Fruit fly (Drosophila melanogaster) whole organism, embryonic: Measurements from ENCODE around the gene CG13928.

Experiments
- CG10543 ChIP-seq: fragments of 200-800 bp; sonication (Bioruptor generic); optimal IDR thresholded peaks from 3 replicates; lab custom pipeline; 2017; ENCODE audit warnings: missing biosample characterization, mild to moderate bottlenecking, missing genetic modification characterization, moderate library complexity
- CG11085 ChIP-seq: fragments of 200-800 bp; sonication (Bioruptor generic); IDR thresholded peaks from 2 replicates; pipeline ENCODE4 v1.3.6; 2022; ENCODE audit warnings: missing biosample characterization, missing genetic modification characterization
- CG11093 ChIP-seq: fragments of 200-800 bp; sonication (Bioruptor generic); IDR thresholded peaks from 3 replicates; pipeline ENCODE4 v1.3.6; 2022; ENCODE audit warnings: missing biosample characterization, missing genetic modification characterization
- CG11247 ChIP-seq: fragments of 200-800 bp; sonication (Bioruptor generic); IDR thresholded peaks from 2 replicates; pipeline ENCODE4 v1.3.6; 2022; ENCODE audit warnings: missing biosample characterization, missing genetic modification characterization
- CG11456 ChIP-seq: fragments of 200-800 bp; sonication (Bioruptor generic); IDR thresholded peaks from 3 replicates; pipeline ENCODE4 v1.3.6; 2022; ENCODE audit warnings: missing biosample characterization, missing genetic modification characterization
- CG1233 ChIP-seq: fragments of 200-800 bp; sonication (Bioruptor generic); optimal IDR thresholded peaks from 4 replicates; lab custom pipeline; 2018; ENCODE audit warnings: missing biosample characterization, mild to moderate bottlenecking, missing genetic modification characterization
- CG12659 ChIP-seq: fragments of 200-800 bp; sonication (Bioruptor generic); optimal IDR thresholded peaks from 3 replicates; lab custom pipeline; 2017; ENCODE audit warnings: mild to moderate bottlenecking, missing biosample characterization, missing genetic modification reagents, missing genetic modification characterization
- CG12769 ChIP-seq: fragments of 200-800 bp; sonication (Bioruptor generic); optimal IDR thresholded peaks from 2 replicates; lab custom pipeline; 2019; ENCODE audit warnings: missing biosample characterization, mild to moderate bottlenecking, missing genetic modification characterization, moderate library complexity
- CG15601 ChIP-seq: fragments of 200-800 bp; sonication (Bioruptor generic); optimal IDR thresholded peaks from 3 replicates; lab custom pipeline; 2019; ENCODE audit warnings: missing biosample characterization, mild to moderate bottlenecking, missing genetic modification characterization, moderate library complexity
- CG16813 ChIP-seq: fragments of 200-800 bp; sonication (Bioruptor generic); IDR thresholded peaks from 3 replicates; pipeline ENCODE4 v1.3.6; 2022; ENCODE audit warnings: missing biosample characterization, missing genetic modification characterization; ENCODE audit not compliant: partially characterized antibody
- CG17802 ChIP-seq: fragments of 200-800 bp; sonication (Bioruptor generic); optimal IDR thresholded peaks from 2 replicates; lab custom pipeline; 2018; ENCODE audit warnings: missing biosample characterization, mild to moderate bottlenecking, missing genetic modification characterization, moderate library complexity
- CG17829 ChIP-seq: fragments of 200-800 bp; optimal IDR thresholded peaks from 2 replicates; lab custom pipeline; 2019; ENCODE audit warnings: missing biosample characterization, mild to moderate bottlenecking, missing genetic modification characterization, moderate library complexity
- CG1792 ChIP-seq: fragments of 200-800 bp; sonication (Bioruptor generic); optimal IDR thresholded peaks from 2 replicates; lab custom pipeline; 2016; ENCODE audit warnings: missing biosample characterization, missing genetic modification characterization
- CG2875 ChIP-seq: fragments of 200-800 bp; sonication (Bioruptor generic); optimal IDR thresholded peaks from 2 replicates; lab custom pipeline; 2017; ENCODE audit warnings: missing biosample characterization, mild to moderate bottlenecking, missing genetic modification characterization, missing genetic modification reagents
- CG30431 ChIP-seq: fragments of 200-800 bp; sonication (Bioruptor generic); optimal IDR thresholded peaks from 2 replicates; lab custom pipeline; 2017; ENCODE audit warnings: missing biosample characterization, missing genetic modification characterization
- CG3726 ChIP-seq: fragments of 200-800 bp; sonication (Bioruptor generic); IDR thresholded peaks from 3 replicates; pipeline ENCODE4, ENCODE4 v1.3.6; 2022; ENCODE audit warnings: missing biosample characterization, missing genetic modification characterization
- CG9437 ChIP-seq: fragments of 200-800 bp; sonication (Bioruptor generic); optimal IDR thresholded peaks from 2 replicates; lab custom pipeline; 2018; ENCODE audit warnings: missing biosample characterization, mild to moderate bottlenecking, missing genetic modification characterization
- Deaf1 ChIP-seq: fragments of 200-800 bp; optimal IDR thresholded peaks from 3 replicates; lab custom pipeline; 2019; ENCODE audit warnings: missing biosample characterization, mild to moderate bottlenecking, missing genetic modification characterization, moderate library complexity
- Dp ChIP-seq: fragments of 200-800 bp; sonication (Bioruptor generic); optimal IDR thresholded peaks from 2 replicates; lab custom pipeline; 2018; ENCODE audit warnings: missing biosample characterization, mild to moderate bottlenecking, missing genetic modification characterization, moderate library complexity
- HmgZ ChIP-seq: fragments of 200-800 bp; sonication (Bioruptor generic); optimal IDR thresholded peaks from 2 replicates; lab custom pipeline; 2018; ENCODE audit warnings: missing biosample characterization, mild to moderate bottlenecking, missing genetic modification characterization
- Hr39 ChIP-seq: fragments of >200 bp; optimal IDR thresholded peaks from 2 replicates; lab custom pipeline; 2017
- Hsf ChIP-seq: fragments of 200-800 bp; sonication (Bioruptor generic); optimal IDR thresholded peaks from 3 replicates; lab custom pipeline; 2016; ENCODE audit warnings: missing biosample characterization, missing genetic modification characterization
- Kr ChIP-seq: fragments of 200-800 bp; sonication (Bioruptor generic); optimal IDR thresholded peaks from 2 replicates; lab custom pipeline; 2017; ENCODE audit warnings: missing biosample characterization, mild to moderate bottlenecking, missing genetic modification characterization
- NfI ChIP-seq: fragments of 200-800 bp; sonication (Bioruptor generic); optimal IDR thresholded peaks from 3 replicates; lab custom pipeline; 2018; ENCODE audit warnings: missing biosample characterization, mild to moderate bottlenecking, missing genetic modification characterization, moderate library complexity
- Stat92E ChIP-seq, 3 experiments: fragments of >200 bp in 2 of 3; fragments of 200-800 bp in 1 of 3; sonication (Bioruptor generic) in 1 of 3; optimal IDR thresholded peaks; 2 replicates each; lab custom pipeline; 2017 to 2019; ENCODE audit warnings: missing biosample characterization in 3 of 3, missing genetic modification characterization in 3 of 3, mild to moderate bottlenecking in 1 of 3, moderate library complexity in 1 of 3
- abd-A ChIP-seq: fragments of 200-800 bp; sonication (Bioruptor generic); optimal IDR thresholded peaks from 3 replicates; lab custom pipeline; 2019; ENCODE audit warnings: missing biosample characterization, mild to moderate bottlenecking, missing genetic modification characterization, moderate library complexity
- ap ChIP-seq: fragments of 200-800 bp; sonication (Bioruptor generic); IDR thresholded peaks from 2 replicates; pipeline ENCODE4 v1.3.6; 2022; ENCODE audit warnings: missing biosample characterization, missing genetic modification characterization
- bigmax ChIP-seq: fragments of 200-800 bp; sonication (Bioruptor generic); optimal IDR thresholded peaks from 2 replicates; lab custom pipeline; 2018; ENCODE audit warnings: missing biosample characterization, mild to moderate bottlenecking, missing genetic modification characterization
- cg ChIP-seq: fragments of 200-800 bp; sonication (Bioruptor generic); optimal IDR thresholded peaks from 3 replicates; lab custom pipeline; 2019; ENCODE audit warnings: missing biosample characterization, mild to moderate bottlenecking, missing genetic modification characterization, moderate library complexity
- eve ChIP-seq, 2 experiments: fragments of >200 bp; optimal IDR thresholded peaks; 2 replicates each; lab custom pipeline; 2017; ENCODE audit warnings: missing biosample characterization in 2 of 2, missing genetic modification characterization in 2 of 2
- gce ChIP-seq: fragments of 200-800 bp; sonication (Bioruptor generic); IDR thresholded peaks from 3 replicates; pipeline ENCODE4 v1.3.6; 2022; ENCODE audit warnings: missing biosample characterization, missing genetic modification characterization
- gfzf ChIP-seq: fragments of 200-800 bp; sonication (Bioruptor generic); optimal IDR thresholded peaks from 2 replicates; lab custom pipeline; 2016; ENCODE audit warnings: missing biosample characterization, mild to moderate bottlenecking, missing genetic modification characterization, moderate library complexity
- grau ChIP-seq: fragments of 200-800 bp; optimal IDR thresholded peaks from 3 replicates; lab custom pipeline; 2019; ENCODE audit warnings: missing biosample characterization, mild to moderate bottlenecking, missing genetic modification characterization, moderate library complexity
- grn ChIP-seq: fragments of 200-800 bp; sonication (Bioruptor generic); optimal IDR thresholded peaks from 3 replicates; lab custom pipeline; 2017; ENCODE audit warnings: missing biosample characterization, missing genetic modification characterization
- kah ChIP-seq: fragments of 200-800 bp; sonication (Bioruptor generic); optimal IDR thresholded peaks from 2 replicates; lab custom pipeline; 2018; ENCODE audit warnings: missing biosample characterization, mild to moderate bottlenecking, missing genetic modification characterization
- kni ChIP-seq: fragments of 200-800 bp; sonication (Bioruptor generic); optimal IDR thresholded peaks from 3 replicates; lab custom pipeline; 2017; ENCODE audit warnings: mild to moderate bottlenecking, missing biosample characterization, missing genetic modification reagents, missing genetic modification characterization
- lbe ChIP-seq: fragments of 200-800 bp; sonication (Bioruptor generic); optimal IDR thresholded peaks from 2 replicates; lab custom pipeline; 2016; ENCODE audit warnings: missing biosample characterization, mild to moderate bottlenecking, missing genetic modification characterization
- nom ChIP-seq: fragments of 200-800 bp; sonication (Bioruptor generic); optimal IDR thresholded peaks from 2 replicates; lab custom pipeline; 2017; ENCODE audit warnings: missing biosample characterization, missing genetic modification characterization, mild to moderate bottlenecking, moderate library complexity, missing genetic modification reagents
- oc ChIP-seq: fragments of 200-800 bp; sonication (Bioruptor generic); optimal IDR thresholded peaks from 2 replicates; lab custom pipeline; 2018; ENCODE audit warnings: missing biosample characterization, mild to moderate bottlenecking, missing genetic modification characterization, moderate library complexity
- odd ChIP-seq: fragments of 200-800 bp; sonication (Bioruptor generic); optimal IDR thresholded peaks from 2 replicates; lab custom pipeline; 2017; ENCODE audit warnings: missing biosample characterization, mild to moderate bottlenecking, missing genetic modification characterization
- p53 ChIP-seq: fragments of 200-800 bp; sonication (Bioruptor generic); optimal IDR thresholded peaks from 2 replicates; lab custom pipeline; 2016; ENCODE audit warnings: missing biosample characterization, missing genetic modification characterization
- pzg ChIP-seq: fragments of 200-800 bp; sonication (Bioruptor generic); optimal IDR thresholded peaks from 3 replicates; lab custom pipeline; 2018; ENCODE audit warnings: missing biosample characterization, mild to moderate bottlenecking, missing genetic modification characterization, moderate library complexity
- ro ChIP-seq: fragments of 200-800 bp; sonication (Bioruptor generic); IDR thresholded peaks from 2 replicates; pipeline ENCODE4 v1.3.6; 2022; ENCODE audit warnings: missing biosample characterization, missing genetic modification characterization
- sd ChIP-seq: fragments of 200-800 bp; sonication (Bioruptor generic); optimal IDR thresholded peaks from 3 replicates; lab custom pipeline; 2018; ENCODE audit warnings: missing biosample characterization, mild to moderate bottlenecking, missing genetic modification characterization, moderate library complexity
- sr ChIP-seq: fragments of 200-800 bp; sonication (Bioruptor generic); IDR thresholded peaks from 3 replicates; pipeline ENCODE4 v1.3.6; 2022; ENCODE audit warnings: missing biosample characterization, missing genetic modification characterization
- ssp ChIP-seq: fragments of 200-800 bp; sonication (Bioruptor generic); IDR thresholded peaks from 2 replicates; pipeline ENCODE4 v1.3.6; 2022; ENCODE audit warnings: missing biosample characterization, missing genetic modification characterization
- tap ChIP-seq: fragments of 200-800 bp; optimal IDR thresholded peaks from 3 replicates; lab custom pipeline; 2019; ENCODE audit warnings: missing biosample characterization, mild to moderate bottlenecking, missing genetic modification characterization, moderate library complexity
- tgo ChIP-seq: fragments of 200-800 bp; sonication (Bioruptor generic); IDR thresholded peaks from 3 replicates; pipeline ENCODE4 v1.3.6; 2022; ENCODE audit warnings: missing biosample characterization, missing genetic modification characterization
- vvl ChIP-seq: fragments of 200-800 bp; sonication (Bioruptor generic); IDR thresholded peaks from 2 replicates; pipeline ENCODE4 v1.3.6; 2022; ENCODE audit warnings: missing biosample characterization, missing genetic modification characterization

The CG13928 gene

DNA sequence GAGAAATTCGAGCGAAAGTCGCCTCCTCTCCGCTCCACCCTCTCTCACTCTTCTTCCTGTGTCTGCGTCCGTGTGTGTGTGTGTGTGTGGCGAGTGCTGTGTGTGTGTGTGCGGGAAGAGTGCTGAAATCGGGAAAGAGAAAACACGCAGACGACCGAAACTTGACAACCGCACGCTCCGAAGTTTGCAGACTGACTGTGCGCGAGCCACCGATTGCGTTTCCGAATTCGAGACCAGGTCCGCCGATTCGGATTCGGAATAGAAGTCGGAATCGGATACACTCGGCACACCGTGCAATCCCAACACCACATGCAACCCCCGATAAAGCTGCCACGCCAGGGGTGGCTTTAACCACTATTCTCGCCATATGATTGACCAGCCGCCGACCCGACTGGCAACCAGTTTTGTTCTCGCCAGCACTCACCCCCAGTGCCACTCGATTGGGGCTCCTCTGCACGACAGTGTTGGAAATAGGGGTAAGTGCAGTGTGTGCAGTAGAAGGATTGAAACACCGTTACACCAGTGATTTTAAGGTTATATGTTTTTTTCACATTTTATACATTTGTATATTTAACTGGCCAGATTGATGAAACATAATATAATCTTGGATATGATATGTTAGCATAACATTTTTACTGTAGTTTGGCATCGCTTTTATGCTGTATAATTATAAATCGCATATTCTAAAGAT, at the start of gene CG13928 (continued):
- TF ChIP-seq CG12659 (no peak), CG2875 (no peak), CG11456 (GFP tag; lab: Robert Waterston, UW) (no peak), HmgZ (no peak), CG11247 (GFP tag; lab: Robert Waterston, UW) (no peak), Dp (no peak), CG11085 (GFP tag; lab: Robert Waterston, UW) (no peak), CG11093 (no peak), bigmax (GFP tag; lab: Kevin White, UChicago) (peak; percentile 81), odd (no peak), CG3726 (no peak), Hr39 (lab: Kevin White, UChicago) (no peak), CG15601 (tag; lab: Kevin White, UChicago) (no peak), sr (GFP tag; lab: Robert Waterston, UW) (no peak), gce (GFP tag; lab: Robert Waterston, UW) (no peak), CG9437 (GFP tag; lab: Kevin White, UChicago) (no peak), pzg (peak; percentile 21), CG16813 (GFP tag; lab: Robert Waterston, UW) (no peak), Deaf1 (tag; lab: Kevin White, UChicago) (peak; percentile 94), kah (no peak), CG17802 (tag; lab: Kevin White, UChicago) (no peak), nom (GFP tag; lab: Kevin White, UChicago) (peak; percentile 23)

- TF ChIP-seq abd-A (tag; lab: Kevin White, UChicago) (peak; percentile 79), CG1792 (GFP tag; lab: Kevin White, UChicago) (no peak), Kr (no peak), kni (GFP tag; lab: Kevin White, UChicago) (peak; percentile 67), tap (no peak), Stat92E (GFP tag; optimal IDR thresholded peaks at IDR 0.05; lab: Kevin White, UChicago) (peak in 1 of 3 experiments; percentile 36), grn (GFP tag; lab: Kevin White, UChicago) (peak; percentile 46), sd (tag; lab: Kevin White, UChicago) (peak; percentile 50), CG12769 (tag; lab: Kevin White, UChicago) (peak; percentile 10)
Observed at dm6 chr3L:1676222-1676621, 48.0 kb upstream of the CG13928 start.

- TF ChIP-seq eve (GFP tag; optimal IDR thresholded peaks at IDR 0.05; lab: Kevin White, UChicago) = no peak
- no peak for TF ChIP-seq CG10543
- peak; percentile 53 for TF ChIP-seq CG12769 (tag; lab: Kevin White, UChicago)
- no peak for TF ChIP-seq CG1233 (GFP tag; lab: Kevin White, UChicago)
- no peak for TF ChIP-seq ap (GFP tag; lab: Robert Waterston, UW)
- TF ChIP-seq ro (GFP tag; lab: Robert Waterston, UW) = no peak
- TF ChIP-seq cg (GFP tag; lab: Kevin White, UChicago) = no peak
- TF ChIP-seq Hsf (GFP tag; lab: Kevin White, UChicago) = no peak
- TF ChIP-seq CG17829 = no peak
- TF ChIP-seq p53 = no peak
- TF ChIP-seq ssp (GFP tag; lab: Robert Waterston, UW) = no peak
- peak; percentile 65 for TF ChIP-seq sd (tag; lab: Kevin White, UChicago)
- no peak for TF ChIP-seq tgo
- TF ChIP-seq vvl (GFP tag; lab: Robert Waterston, UW) = peak; percentile 76
- no peak for TF ChIP-seq CG30431
- TF ChIP-seq grau = no peak
- no peak for TF ChIP-seq lbe
- peak; percentile 78 for TF ChIP-seq abd-A (tag; lab: Kevin White, UChicago)
- TF ChIP-seq gfzf (GFP tag; lab: Kevin White, UChicago) = no peak
- no peak for TF ChIP-seq NfI (GFP tag; lab: Kevin White, UChicago)
- TF ChIP-seq oc = peak; percentile 37
Observed at dm6 chr3L:1675242-1675641, 47.1 kb upstream of the CG13928 start.
